Worm (Caenorhabditis elegans) whole organism, L4 larva: ENCODE results near the gene eif-3.F.
A peak's percentile ranks its signal among the peaks of the same experiment; 100 is the strongest.

ENCODE experiments used
- F37D6.2 ChIP-seq: sonication (generic microtip); optimal IDR thresholded peaks from 2 replicates; lab custom pipeline; 2016; ENCODE audit warnings: mild to moderate bottlenecking, missing genetic modification characterization, missing compliant biosample characterization
- T20F7.1 ChIP-seq: fragments of 200-800 bp; sonication (Bioruptor generic); optimal IDR thresholded peaks from 2 replicates; lab custom pipeline; 2018; ENCODE audit warnings: mild to moderate bottlenecking, missing genetic modification characterization, missing compliant biosample characterization
- T26A8.4 ChIP-seq: fragments of 200-800 bp; sonication (Bioruptor generic); IDR thresholded peaks from 2 replicates; pipeline ENCODE4 v1.3.6; 2022; ENCODE audit warnings: missing genetic modification characterization, missing compliant biosample characterization
- Y75B8A.6 ChIP-seq: fragments of 200-800 bp; sonication (Bioruptor generic); IDR thresholded peaks from 2 replicates; pipeline ENCODE4 v1.3.6; 2022; ENCODE audit warnings: missing genetic modification reagents, missing genetic modification characterization, missing compliant biosample characterization
- ZK546.5 ChIP-seq, 2 experiments: sonication (generic microtip); optimal IDR thresholded peaks; 2 replicates each; lab custom pipeline; 2017; ENCODE audit warnings: missing biosample characterization in 2 of 2, missing genetic modification characterization in 2 of 2
- ceh-20 ChIP-seq: fragments of 200-800 bp; sonication (Bioruptor generic); IDR thresholded peaks from 2 replicates; pipeline ENCODE4 v1.3.6; 2022; ENCODE audit warnings: missing genetic modification reagents, missing genetic modification characterization, missing compliant biosample characterization
- ceh-82 ChIP-seq: sonication (generic microtip); optimal IDR thresholded peaks from 2 replicates; lab custom pipeline; 2017; ENCODE audit warnings: missing biosample characterization, missing genetic modification characterization
- ctbp-1 ChIP-seq: fragments of 200-800 bp; sonication (Bioruptor generic); IDR thresholded peaks from 2 replicates; pipeline ENCODE4 v1.3.6; 2022; ENCODE audit warnings: missing genetic modification reagents, missing genetic modification characterization, missing compliant biosample characterization
- dmd-6 ChIP-seq: fragments of 200-800 bp; sonication (Bioruptor generic); IDR thresholded peaks from 2 replicates; pipeline ENCODE4 v1.3.6; 2022; ENCODE audit warnings: missing genetic modification reagents, missing genetic modification characterization, missing compliant biosample characterization
- dmd-8 ChIP-seq: fragments of 200-800 bp; sonication (Bioruptor generic); IDR thresholded peaks from 2 replicates; pipeline ENCODE4 v1.3.6; 2022; ENCODE audit warnings: missing genetic modification characterization, missing compliant biosample characterization
- dmd-9 ChIP-seq: fragments of 200-800 bp; sonication (Bioruptor generic); IDR thresholded peaks from 2 replicates; pipeline ENCODE4 v1.3.6; 2022; ENCODE audit warnings: missing genetic modification reagents, missing genetic modification characterization, missing compliant biosample characterization
- dpl-1 ChIP-seq: fragments of 150-350 bp; optimal IDR thresholded peaks from 2 replicates; lab custom pipeline; 2014; ENCODE audit warnings: missing biosample characterization, missing genetic modification reagents, missing genetic modification characterization
- dve-1 ChIP-seq: sonication (generic microtip); optimal IDR thresholded peaks from 2 replicates; lab custom pipeline; 2017; ENCODE audit warnings: antibody characterized with exemption, mild to moderate bottlenecking, missing genetic modification characterization, missing compliant biosample characterization; ENCODE audit not compliant: insufficient read depth
- egl-43 ChIP-seq: fragments of 200-800 bp; sonication (Bioruptor generic); IDR thresholded peaks from 2 replicates; pipeline ENCODE4 v1.3.6; 2022; ENCODE audit warnings: missing genetic modification reagents, missing genetic modification characterization, missing compliant biosample characterization
- fkh-10 ChIP-seq: fragments of 150-350 bp; optimal IDR thresholded peaks from 2 replicates; lab custom pipeline; 2014; ENCODE audit warnings: missing biosample characterization, missing genetic modification reagents, missing genetic modification characterization
- hif-1 ChIP-seq, 2 experiments: sonication (generic microtip); optimal IDR thresholded peaks; 2 replicates each; lab custom pipeline; 2016 to 2017; ENCODE audit warnings: missing compliant biosample characterization in 2 of 2, missing genetic modification characterization in 2 of 2, missing genetic modification reagents in 2 of 2, missing genotype in 2 of 2, mild to moderate bottlenecking in 1 of 2
- hlh-11 ChIP-seq: fragments of 200-800 bp; sonication (Bioruptor generic); optimal IDR thresholded peaks from 2 replicates; lab custom pipeline; 2018; ENCODE audit warnings: mild to moderate bottlenecking, missing genetic modification characterization, missing compliant biosample characterization
- hlh-30 ChIP-seq: sonication (generic microtip); optimal IDR thresholded peaks from 2 replicates; lab custom pipeline; 2017; ENCODE audit warnings: antibody characterized with exemption, mild to moderate bottlenecking, missing genetic modification characterization, missing compliant biosample characterization; ENCODE audit not compliant: insufficient read depth
- hmg-1.1 ChIP-seq: fragments of 200-800 bp; sonication (Bioruptor generic); IDR thresholded peaks from 2 replicates; pipeline ENCODE4 v1.3.6; 2022; ENCODE audit warnings: missing genetic modification reagents, missing genetic modification characterization, missing compliant biosample characterization
- jun-1 ChIP-seq: fragments of 150-350 bp; optimal IDR thresholded peaks from 2 replicates; lab custom pipeline; 2014; ENCODE audit warnings: missing biosample characterization, missing genetic modification reagents, missing genetic modification characterization
- lin-38 ChIP-seq: fragments of 200-800 bp; sonication (Bioruptor generic); IDR thresholded peaks from 2 replicates; pipeline ENCODE4 v1.3.6; 2022; ENCODE audit warnings: missing genetic modification reagents, missing genetic modification characterization, missing compliant biosample characterization
- lin-39 ChIP-seq: fragments of 150-350 bp; optimal IDR thresholded peaks from 2 replicates; lab custom pipeline; 2014; ENCODE audit warnings: missing biosample characterization, missing genetic modification reagents, missing genetic modification characterization
- lsy-2 ChIP-seq, 2 experiments: fragments of 150-350 bp in 1 of 2; sonication (generic microtip) in 1 of 2; optimal IDR thresholded peaks; 2 replicates each; lab custom pipeline; 2014 to 2017; ENCODE audit warnings: missing biosample characterization in 2 of 2, missing genetic modification characterization in 2 of 2
- mdl-1 ChIP-seq, 2 experiments: fragments of 150-350 bp in 1 of 2; sonication (generic microtip) in 1 of 2; optimal IDR thresholded peaks; 2 replicates each; lab custom pipeline; 2014 to 2017; ENCODE audit warnings: missing biosample characterization in 2 of 2, missing genetic modification characterization in 2 of 2
- mep-1 ChIP-seq: fragments of 150-350 bp; sonication (generic microtip); optimal IDR thresholded peaks from 3 replicates; lab custom pipeline; 2014; ENCODE audit warnings: missing biosample characterization, missing genetic modification characterization
- mes-2 ChIP-seq: sonication (generic microtip); optimal IDR thresholded peaks from 2 replicates; lab custom pipeline; 2016; ENCODE audit warnings: missing genotype, mild to moderate bottlenecking, missing genetic modification characterization, missing compliant biosample characterization; ENCODE audit not compliant: poor library complexity, severe bottlenecking
- mxl-3 ChIP-seq: fragments of 200-800 bp; sonication (Bioruptor generic); optimal IDR thresholded peaks from 2 replicates; lab custom pipeline; 2018; ENCODE audit warnings: mild to moderate bottlenecking, missing genetic modification characterization, missing compliant biosample characterization
- nhr-102 ChIP-seq: sonication (generic microtip); optimal IDR thresholded peaks from 2 replicates; lab custom pipeline; 2016; ENCODE audit warnings: mild to moderate bottlenecking, missing genetic modification characterization, moderate library complexity, missing compliant biosample characterization
- nhr-11 ChIP-seq: fragments of 150-350 bp; optimal IDR thresholded peaks from 2 replicates; lab custom pipeline; 2014; ENCODE audit warnings: missing biosample characterization, missing genetic modification characterization
- nhr-111 ChIP-seq: fragments of 200-800 bp; sonication (Bioruptor generic); optimal IDR thresholded peaks from 2 replicates; lab custom pipeline; 2018; ENCODE audit warnings: mild to moderate bottlenecking, missing genetic modification characterization, missing compliant biosample characterization
- nhr-25 ChIP-seq: sonication (generic microtip); optimal IDR thresholded peaks from 2 replicates; lab custom pipeline; 2017; ENCODE audit warnings: missing genetic modification characterization, mild to moderate bottlenecking, missing compliant biosample characterization, antibody characterized with exemption, moderate library complexity, borderline replicate concordance; ENCODE audit not compliant: insufficient read depth
- nhr-28 ChIP-seq: fragments of 150-350 bp; optimal IDR thresholded peaks from 2 replicates; lab custom pipeline; 2014; ENCODE audit warnings: missing biosample characterization, missing genetic modification characterization
- nhr-41 ChIP-seq: fragments of 200-800 bp; sonication (Bioruptor generic); IDR thresholded peaks from 2 replicates; pipeline ENCODE4 v1.3.6; 2022; ENCODE audit warnings: missing genetic modification reagents, missing genetic modification characterization, missing compliant biosample characterization
- nhr-42 ChIP-seq: fragments of 200-800 bp; sonication (Bioruptor generic); IDR thresholded peaks from 2 replicates; pipeline ENCODE4 v1.3.6; 2022; ENCODE audit warnings: missing genetic modification characterization, missing compliant biosample characterization
- nhr-48 ChIP-seq: sonication (generic microtip); optimal IDR thresholded peaks from 2 replicates; lab custom pipeline; 2016; ENCODE audit warnings: mild to moderate bottlenecking, missing genetic modification characterization, missing compliant biosample characterization
- nhr-6 ChIP-seq: fragments of 150-350 bp; optimal IDR thresholded peaks from 2 replicates; lab custom pipeline; 2014; ENCODE audit warnings: missing biosample characterization, missing genetic modification characterization
- nhr-77 ChIP-seq: fragments of 150-350 bp; optimal IDR thresholded peaks from 2 replicates; lab custom pipeline; 2014; ENCODE audit warnings: missing biosample characterization, missing genetic modification characterization
- pha-4 ChIP-seq, 2 experiments: fragments of 150-350 bp in 1 of 2; fragments of 200-800 bp in 1 of 2; sonication (Bioruptor generic) in 1 of 2; IDR thresholded peaks in 1 of 2; optimal IDR thresholded peaks in 1 of 2; 2 replicates each; pipeline versions ENCODE4 v1.3.6 to Lab custom; 2014 to 2022; ENCODE audit warnings: missing genetic modification characterization in 2 of 2, missing genetic modification reagents in 2 of 2, missing biosample characterization in 1 of 2, missing compliant biosample characterization in 1 of 2
- php-3 ChIP-seq: fragments of 200-800 bp; sonication (Bioruptor generic); IDR thresholded peaks from 2 replicates; pipeline ENCODE4 v1.3.6; 2022; ENCODE audit warnings: missing genetic modification reagents, missing genetic modification characterization, missing compliant biosample characterization
- set-16 ChIP-seq: fragments of 200-800 bp; sonication (Bioruptor generic); IDR thresholded peaks from 2 replicates; pipeline ENCODE4 v1.3.6; 2022; ENCODE audit warnings: missing genetic modification reagents, missing genetic modification characterization, missing compliant biosample characterization
- spr-1 ChIP-seq: sonication (generic microtip); optimal IDR thresholded peaks from 2 replicates; lab custom pipeline; 2016; ENCODE audit warnings: mild to moderate bottlenecking, missing genetic modification characterization, missing compliant biosample characterization
- tag-97 ChIP-seq: fragments of 200-800 bp; sonication (Bioruptor generic); IDR thresholded peaks from 2 replicates; pipeline ENCODE4 v1.3.6; 2022; ENCODE audit warnings: missing genetic modification characterization, missing compliant biosample characterization
- tra-1 ChIP-seq: fragments of 200-800 bp; sonication (Bioruptor generic); IDR thresholded peaks from 2 replicates; pipeline ENCODE4 v1.3.6; 2022; ENCODE audit warnings: missing genetic modification reagents, missing genetic modification characterization, missing compliant biosample characterization
- unc-62 ChIP-seq, 3 experiments: fragments of 150-350 bp in 1 of 3; sonication (generic microtip); optimal IDR thresholded peaks in 2 of 3; peaks in 1 of 3; 1 replicate in 1 of 3; 2 replicates in 2 of 3; lab custom pipeline; 2014 to 2017; ENCODE audit warnings: missing biosample characterization in 3 of 3, missing genetic modification characterization in 3 of 3, missing genetic modification reagents in 3 of 3, missing genotype in 1 of 3
- ztf-7 ChIP-seq: fragments of 150-350 bp; optimal IDR thresholded peaks from 2 replicates; lab custom pipeline; 2014; ENCODE audit warnings: missing biosample characterization, missing genetic modification characterization

The eif-3.F gene

ce11 chrII:9352669-9353068 lies 21.2 kb downstream of the eif-3.F start, which contains the start of the genes sdhb-1 and cup-15 (continued):
- peak in 1 of 2 experiments; percentile 41 for TF ChIP-seq lsy-2 (tag; optimal IDR thresholded peaks at IDR 0.05; lab: Kevin White, UChicago)
- TF ChIP-seq Y75B8A.6 (GFP tag; lab: Robert Waterston, UW) = no peak
- TF ChIP-seq dve-1 = no peak

- TF ChIP-seq nhr-41 (GFP tag; lab: Robert Waterston, UW) (no peak), ceh-82 (tag; lab: Kevin White, UChicago) (no peak), unc-62 (GFP tag; optimal IDR thresholded peaks at IDR 0.05 in 1 of 2; lab: Kevin White, UChicago) (peak in 1 of 2 experiments; percentile 43), unc-62 (tag; optimal IDR thresholded peaks at IDR 0.05; lab: Kevin White, UChicago) (no peak), nhr-111 (GFP tag; lab: Kevin White, UChicago) (no peak), ceh-20 (GFP tag; lab: Robert Waterston, UW) (no peak), egl-43 (GFP tag; lab: Robert Waterston, UW) (peak; percentile 53; the same call in 1 of the 2 replicates), dmd-9 (GFP tag; lab: Robert Waterston, UW) (no peak), ctbp-1 (no peak), mxl-3 (peak; percentile 90), hlh-30 (tag; lab: Kevin White, UChicago) (peak; percentile 57), jun-1 (tag; lab: Kevin White, UChicago) (no peak), php-3 (GFP tag; lab: Robert Waterston, UW) (no peak), nhr-25 (tag; lab: Kevin White, UChicago) (peak; percentile 21), lsy-2 (tag; optimal IDR thresholded peaks at IDR 0.05; lab: Kevin White, UChicago) (peak in 1 of 2 experiments; percentile 47), nhr-11 (tag; lab: Kevin White, UChicago) (peak; percentile 7), nhr-28 (tag; lab: Kevin White, UChicago) (peak; percentile 71), T26A8.4 (GFP tag; lab: Robert Waterston, UW) (0 out of 2 replicates have a peak, but pooled peaks have one; percentile 30), mes-2 (peak; percentile 19), hlh-11 (peak; percentile 76), dve-1 (peak; percentile 16), fkh-10 (GFP tag; lab: Kevin White, UChicago) (no peak), mdl-1 (tag; optimal IDR thresholded peaks at IDR 0.05; lab: Kevin White, UChicago) (peak in 1 of 2 experiments; percentile 72), ztf-7 (tag; lab: Kevin White, UChicago) (peak; percentile 1), nhr-6 (tag; lab: Kevin White, UChicago) (no peak), mep-1 (tag; lab: Kevin White, UChicago) (peak; percentile 67), tag-97 (no peak), lin-38 (GFP tag; lab: Robert Waterston, UW) (peak; percentile 35; the same call in 1 of the 2 replicates), dpl-1 (GFP tag; lab: Kevin White, UChicago) (peak; percentile 19), hif-1 (tag; optimal IDR thresholded peaks at IDR 0.05; lab: Kevin White, UChicago) (peak in 1 of 2 experiments; percentile 56), tra-1 (GFP tag; lab: Robert Waterston, UW) (no peak), hmg-1.1 (GFP tag; lab: Robert Waterston, UW) (peak; percentile 78), dmd-6 (GFP tag; lab: Robert Waterston, UW) (peak; percentile 28; the same call in 1 of the 2 replicates), pha-4 (GFP tag; IDR thresholded peaks at IDR 0.05; lab: Robert Waterston, UW) (0 out of 2 replicates have a peak, but pooled peaks have one; percentile 30), pha-4 (tag; optimal IDR thresholded peaks at IDR 0.05; lab: Kevin White, UChicago) (no peak), T20F7.1 (GFP tag; lab: Kevin White, UChicago) (no peak)
Measured at ce11 chrII:9356723-9357122, 25.3 kb downstream of the eif-3.F start.

ce11 chrII:9358230-9358629 lies 26.8 kb downstream of the eif-3.F start, which contains the start of gene mel-11:
TSS of gene mel-11 (plus strand) at chrII:9358530.
- TF ChIP-seq hlh-30 (tag; lab: Kevin White, UChicago) (no peak), lin-38 (GFP tag; lab: Robert Waterston, UW) (no peak), unc-62 (GFP tag; optimal IDR thresholded peaks at IDR 0.05 in 1 of 2; lab: Kevin White, UChicago) (no peak), unc-62 (tag; optimal IDR thresholded peaks at IDR 0.05; lab: Kevin White, UChicago) (no peak), ZK546.5 (tag; optimal IDR thresholded peaks at IDR 0.05; lab: Kevin White, UChicago) (no peak), nhr-102 (tag; lab: Kevin White, UChicago) (no peak), nhr-6 (tag; lab: Kevin White, UChicago) (no peak), nhr-77 (tag; lab: Kevin White, UChicago) (no peak), dmd-8 (no peak), nhr-41 (GFP tag; lab: Robert Waterston, UW) (no peak), set-16 (no peak), nhr-48 (tag; lab: Kevin White, UChicago) (no peak), spr-1 (tag; lab: Kevin White, UChicago) (no peak), lin-39 (no peak), F37D6.2 (tag; lab: Kevin White, UChicago) (no peak), dmd-6 (GFP tag; lab: Robert Waterston, UW) (no peak), nhr-42 (no peak), ceh-20 (GFP tag; lab: Robert Waterston, UW) (no peak)
